Fruit fly (Drosophila melanogaster) whole organism, adult: ENCODE measurements around the gene Pak.

Source experiments
- CG11617 ChIP-seq: fragments of 200-800 bp; sonication (Bioruptor generic); optimal IDR thresholded peaks from 2 replicates; lab custom pipeline; 2017; ENCODE audit warnings: mild to moderate bottlenecking, missing biosample characterization, missing genetic modification reagents, missing genetic modification characterization
- CG12768 ChIP-seq: fragments of 200-800 bp; sonication (Bioruptor generic); optimal IDR thresholded peaks from 2 replicates; lab custom pipeline; 2017; ENCODE audit warnings: missing biosample characterization, missing genetic modification characterization, mild to moderate bottlenecking, moderate library complexity, missing genetic modification reagents
- CG14711 ChIP-seq: fragments of 200-800 bp; sonication (Bioruptor generic); optimal IDR thresholded peaks from 2 replicates; lab custom pipeline; 2018; ENCODE audit warnings: missing biosample characterization, mild to moderate bottlenecking, missing genetic modification characterization, moderate library complexity
- CG1620 ChIP-seq: fragments of 200-800 bp; sonication (Bioruptor generic); optimal IDR thresholded peaks from 2 replicates; lab custom pipeline; 2016; ENCODE audit warnings: missing biosample characterization, missing genetic modification characterization
- CG33017 ChIP-seq: fragments of 200-800 bp; sonication (Bioruptor generic); optimal IDR thresholded peaks from 2 replicates; lab custom pipeline; 2018; ENCODE audit warnings: missing biosample characterization, mild to moderate bottlenecking, missing genetic modification characterization, moderate library complexity
- CG5204 ChIP-seq: fragments of 200-800 bp; sonication (Bioruptor generic); optimal IDR thresholded peaks from 2 replicates; lab custom pipeline; 2016; ENCODE audit warnings: missing biosample characterization, missing genetic modification characterization
- CG7045 ChIP-seq: fragments of 200-800 bp; sonication (Bioruptor generic); optimal IDR thresholded peaks from 2 replicates; lab custom pipeline; 2017; ENCODE audit warnings: missing biosample characterization, mild to moderate bottlenecking, missing genetic modification characterization
- CG7101 ChIP-seq: fragments of 200-800 bp; sonication (Bioruptor generic); optimal IDR thresholded peaks from 2 replicates; lab custom pipeline; 2018; ENCODE audit warnings: missing biosample characterization, mild to moderate bottlenecking, missing genetic modification characterization, moderate library complexity
- Clk ChIP-seq: fragments of 200-800 bp; sonication (Bioruptor generic); optimal IDR thresholded peaks from 2 replicates; lab custom pipeline; 2017; ENCODE audit warnings: missing biosample characterization, missing genetic modification characterization
- Crg-1 ChIP-seq: fragments of 200-800 bp; sonication (Bioruptor generic); optimal IDR thresholded peaks from 2 replicates; lab custom pipeline; 2016; ENCODE audit warnings: missing biosample characterization, missing genetic modification characterization
- Hr96 ChIP-seq: fragments of 200-800 bp; sonication (Bioruptor generic); optimal IDR thresholded peaks from 2 replicates; lab custom pipeline; 2016; ENCODE audit warnings: missing biosample characterization, missing genetic modification characterization
- Mnt ChIP-seq: fragments of 200-800 bp; sonication (Bioruptor generic); optimal IDR thresholded peaks from 2 replicates; lab custom pipeline; 2016; ENCODE audit warnings: missing biosample characterization, mild to moderate bottlenecking, missing genetic modification characterization
- bab1 ChIP-seq: fragments of 200-800 bp; sonication (Bioruptor generic); optimal IDR thresholded peaks from 3 replicates; lab custom pipeline; 2019; ENCODE audit warnings: missing biosample characterization, mild to moderate bottlenecking, missing genetic modification characterization, moderate library complexity
- cic ChIP-seq: fragments of 200-800 bp; sonication (Bioruptor generic); optimal IDR thresholded peaks from 2 replicates; lab custom pipeline; 2017; ENCODE audit warnings: missing biosample characterization, mild to moderate bottlenecking, missing genetic modification characterization, moderate library complexity
- cnc ChIP-seq, 2 experiments: fragments of >200 bp; optimal IDR thresholded peaks; 2 replicates each; lab custom pipeline; 2017
- kay ChIP-seq: fragments of 200-800 bp; sonication (Bioruptor generic); peaks from one replicate; lab custom pipeline; 2016; ENCODE audit warnings: missing biosample characterization, missing genetic modification characterization, borderline replicate concordance
- ovo ChIP-seq: fragments of 200-800 bp; sonication (Bioruptor generic); optimal IDR thresholded peaks from 2 replicates; lab custom pipeline; 2016; ENCODE audit warnings: missing biosample characterization, missing genetic modification characterization
- pad ChIP-seq: fragments of 200-800 bp; sonication (Bioruptor generic); optimal IDR thresholded peaks from 3 replicates; lab custom pipeline; 2017; ENCODE audit warnings: missing biosample characterization, missing genetic modification characterization, mild to moderate bottlenecking, moderate library complexity, missing genetic modification reagents
- tj ChIP-seq: fragments of 200-800 bp; sonication (Bioruptor generic); optimal IDR thresholded peaks from 3 replicates; lab custom pipeline; 2017; ENCODE audit warnings: missing biosample characterization, mild to moderate bottlenecking, missing genetic modification characterization, moderate library complexity
- toe ChIP-seq: fragments of 200-800 bp; sonication (Bioruptor generic); optimal IDR thresholded peaks from 2 replicates; lab custom pipeline; 2016; ENCODE audit warnings: missing biosample characterization, missing genetic modification characterization

Pak gene

DNA sequence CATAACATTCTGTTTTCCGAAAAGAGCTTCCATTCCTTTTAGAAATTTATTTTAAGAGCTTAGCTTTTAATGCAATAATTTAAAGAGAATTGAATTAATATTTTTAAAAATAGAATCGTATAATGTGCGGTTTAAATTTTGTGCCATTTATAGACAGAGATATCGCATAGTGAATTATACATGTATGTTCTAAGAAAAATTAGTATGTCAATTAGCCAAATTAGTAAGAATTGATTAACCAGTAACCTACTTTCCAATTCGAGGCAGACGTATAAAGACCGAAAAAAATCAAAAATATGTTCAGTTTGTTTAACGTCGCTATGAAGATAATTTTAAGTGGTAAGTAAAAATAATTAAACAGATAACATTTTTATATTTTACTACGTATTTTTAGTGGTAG is 41.0 kb upstream of the Pak start, which contains the start of gene CG31560:
Gene CG31560, plus strand, starts transcription at position 301 of the 400 bp plus-strand sequence.
- TF ChIP-seq cnc (optimal IDR thresholded peaks at IDR 0.05; lab: Kevin White, UChicago) (no peak), pad (GFP tag; lab: Kevin White, UChicago) (no peak), kay (GFP tag; lab: Kevin White, UChicago) (no peak), CG5204 (GFP tag; lab: Kevin White, UChicago) (no peak), CG33017 (tag; lab: Kevin White, UChicago) (no peak), Mnt (GFP tag; lab: Kevin White, UChicago) (no peak), tj (GFP tag; lab: Kevin White, UChicago) (no peak), Hr96 (GFP tag; lab: Kevin White, UChicago) (no peak), CG7045 (no peak), cic (GFP tag; lab: Kevin White, UChicago) (no peak), ovo (GFP tag; lab: Kevin White, UChicago) (no peak)

DNA sequence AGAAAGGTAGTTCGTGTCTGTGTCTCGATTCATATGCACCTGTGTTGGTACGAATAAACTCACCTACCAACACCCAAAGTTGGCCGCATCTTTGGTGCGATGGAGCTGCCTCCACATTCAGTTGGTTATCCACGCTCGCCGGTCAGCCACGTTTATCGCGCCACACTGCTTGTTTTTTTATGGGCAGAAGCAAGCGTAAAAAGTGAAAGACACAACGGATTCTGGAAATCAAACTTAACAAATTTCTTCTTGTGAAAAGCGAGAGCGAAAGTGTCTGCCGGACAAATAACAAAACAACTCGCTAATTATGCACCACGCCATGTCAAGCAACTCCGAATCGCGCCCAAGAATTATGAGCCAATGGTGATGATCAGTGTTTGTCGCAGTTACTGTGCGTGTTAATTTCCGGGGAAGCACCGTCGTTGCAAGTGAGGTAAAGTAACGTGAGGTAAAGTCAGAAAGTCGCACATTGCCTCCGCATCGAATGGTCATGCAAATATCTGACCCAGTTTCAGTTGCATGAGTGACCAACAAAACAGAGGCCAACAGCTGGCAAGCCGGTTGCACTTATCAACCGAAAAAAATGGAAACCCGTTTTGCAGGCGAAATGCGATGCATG is 38.9 kb upstream of the Pak start, which contains the start of gene Osi17:
Gene Osi17, plus strand, starts transcription at position 132 of the 619 bp plus-strand sequence.
- TF ChIP-seq tj (GFP tag; lab: Kevin White, UChicago) = no peak

DNA sequence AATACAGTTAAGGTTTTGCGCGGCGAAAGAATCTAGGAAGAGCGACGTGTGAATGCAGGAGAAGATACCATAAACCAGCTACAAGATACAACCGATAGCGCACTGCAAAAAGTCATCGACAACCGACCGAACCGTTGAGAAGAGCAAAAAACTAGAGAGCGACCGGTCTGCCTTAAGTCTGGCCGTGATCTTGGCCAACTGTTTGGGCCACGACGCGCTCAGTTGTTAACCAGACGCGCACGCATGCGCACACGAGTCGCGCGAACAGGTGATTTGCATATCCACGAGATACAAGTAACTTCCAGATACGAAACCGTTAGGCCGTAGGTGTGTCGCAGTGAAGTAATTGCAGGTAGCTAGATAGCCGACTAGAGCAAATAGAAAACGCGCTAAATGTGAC is 35.6 kb upstream of the Pak start:
- TF ChIP-seq Crg-1 (GFP tag; lab: Kevin White, UChicago) (no peak), kay (GFP tag; lab: Kevin White, UChicago) (no peak), tj (GFP tag; lab: Kevin White, UChicago) (no peak), Hr96 (GFP tag; lab: Kevin White, UChicago) (no peak), toe (no peak), CG7045 (no peak), ovo (GFP tag; lab: Kevin White, UChicago) (no peak), CG14711 (tag; lab: Kevin White, UChicago) (no peak), CG5204 (GFP tag; lab: Kevin White, UChicago) (no peak), cnc (optimal IDR thresholded peaks at IDR 0.05; lab: Kevin White, UChicago) (no peak), bab1 (GFP tag; lab: Kevin White, UChicago) (no peak), CG1620 (GFP tag; lab: Kevin White, UChicago) (no peak), CG7101 (no peak), Mnt (GFP tag; lab: Kevin White, UChicago) (no peak), CG11617 (GFP tag; lab: Kevin White, UChicago) (no peak), Clk (GFP tag; lab: Kevin White, UChicago) (no peak), pad (GFP tag; lab: Kevin White, UChicago) (no peak), CG33017 (tag; lab: Kevin White, UChicago) (no peak)

dm6 chr3R:6329774-6330298 is 20.9 kb upstream of the Pak start, which contains the start of gene Osi18:
Gene Osi18, plus strand, starts transcription at chr3R:6330248.
- TF ChIP-seq Hr96 (GFP tag; lab: Kevin White, UChicago) (no peak), CG33017 (tag; lab: Kevin White, UChicago) (no peak), CG12768 (GFP tag; lab: Kevin White, UChicago) (no peak), CG11617 (GFP tag; lab: Kevin White, UChicago) (no peak)

DNA sequence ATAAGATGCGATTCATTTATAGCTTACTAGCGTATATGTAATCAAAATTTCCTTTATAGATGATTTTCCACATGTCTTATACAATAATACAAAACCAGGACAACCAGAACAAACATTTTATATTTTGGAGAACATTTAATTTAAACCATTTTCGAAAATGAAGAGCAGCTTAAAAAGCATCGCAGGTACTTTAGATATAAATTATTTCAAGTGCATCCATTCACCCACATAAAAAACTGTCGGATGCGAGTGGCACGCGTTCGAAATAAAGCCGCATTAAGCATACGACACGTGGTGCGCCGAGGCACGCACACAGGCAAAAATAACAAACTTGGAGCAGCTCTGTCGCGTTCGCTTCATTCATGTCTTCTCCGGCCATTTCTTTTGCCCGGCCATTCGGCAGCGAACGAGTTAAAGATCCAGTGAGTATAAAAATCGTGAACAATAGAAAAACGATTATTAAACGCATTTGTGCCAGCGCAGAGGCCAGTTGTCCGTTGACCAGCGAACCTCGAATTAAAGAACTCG is 15.7 kb upstream of the Pak start, which contains the start of gene Osi19:
Gene Osi19, plus strand, starts transcription at position 457 of the 528 bp plus-strand sequence.
- no peak for TF ChIP-seq Mnt (GFP tag; lab: Kevin White, UChicago)
- no peak for TF ChIP-seq ovo (GFP tag; lab: Kevin White, UChicago)
- no peak for TF ChIP-seq kay (GFP tag; lab: Kevin White, UChicago)
- TF ChIP-seq CG1620 (GFP tag; lab: Kevin White, UChicago) = no peak
- TF ChIP-seq cic (GFP tag; lab: Kevin White, UChicago) = no peak
- no peak for TF ChIP-seq bab1 (GFP tag; lab: Kevin White, UChicago)
- TF ChIP-seq Clk (GFP tag; lab: Kevin White, UChicago) = no peak
- no peak for TF ChIP-seq CG7045
- no peak for TF ChIP-seq CG7101

DNA sequence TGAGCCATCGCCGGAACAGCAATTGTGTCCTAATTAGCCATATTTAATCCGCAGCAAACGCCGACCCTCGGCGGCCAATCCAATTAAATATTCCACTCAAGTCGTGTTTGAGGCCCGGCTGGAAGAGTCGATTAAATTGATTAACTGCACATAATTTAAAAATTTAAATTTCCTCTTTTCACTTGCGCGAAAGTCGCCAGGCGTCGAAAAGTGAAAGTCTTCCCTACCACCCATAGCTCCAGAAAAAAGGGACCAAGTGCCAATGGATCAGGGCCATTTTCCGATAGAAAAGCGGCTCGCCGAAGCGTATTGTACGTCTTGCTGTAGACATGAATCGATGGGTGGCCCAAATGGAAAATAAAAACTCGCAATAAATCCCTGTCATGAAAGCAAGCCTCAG is 13.3 kb upstream of the Pak start:
- TF ChIP-seq cic (GFP tag; lab: Kevin White, UChicago) (no peak), Hr96 (GFP tag; lab: Kevin White, UChicago) (no peak), bab1 (GFP tag; lab: Kevin White, UChicago) (no peak), toe (no peak)

DNA sequence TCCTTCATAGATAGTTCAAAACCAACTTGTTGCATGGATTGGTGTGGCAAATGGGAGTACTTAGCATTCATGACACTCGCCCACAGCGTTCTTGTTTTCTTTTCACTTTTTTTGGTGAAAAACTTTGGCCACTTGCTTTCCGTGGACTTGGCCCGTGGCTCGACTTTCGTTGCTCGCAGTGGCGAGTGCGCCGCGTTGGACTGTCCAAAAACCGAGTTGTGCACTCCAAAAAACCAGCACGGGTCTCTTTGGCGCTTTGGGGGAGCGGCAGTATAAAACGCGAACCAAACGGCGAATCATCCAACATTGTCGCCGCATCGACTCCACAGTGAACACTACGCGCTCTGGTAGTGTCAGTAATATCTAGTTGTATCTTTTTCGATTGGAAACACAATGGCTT is 10.9 kb upstream of the Pak start, which contains the start of gene Osi20:
Gene Osi20, plus strand, starts transcription at position 301 of the 400 bp plus-strand sequence.
- TF ChIP-seq CG14711 (tag; lab: Kevin White, UChicago) (no peak), Crg-1 (GFP tag; lab: Kevin White, UChicago) (no peak), tj (GFP tag; lab: Kevin White, UChicago) (no peak), Hr96 (GFP tag; lab: Kevin White, UChicago) (no peak), kay (GFP tag; lab: Kevin White, UChicago) (no peak)
